Worm (Caenorhabditis elegans) whole organism, L2 larva: ENCODE data around the gene C18E9.7.

Experiments used
- C34F6.9 ChIP-seq: fragments of 150-350 bp; optimal IDR thresholded peaks from 2 replicates; lab custom pipeline; 2014; ENCODE audit warnings: missing biosample characterization, missing genetic modification characterization
- F13H6.1 ChIP-seq: sonication (generic microtip); optimal IDR thresholded peaks from 2 replicates; lab custom pipeline; 2016; ENCODE audit warnings: missing genetic modification characterization, missing compliant biosample characterization
- R02D3.7 ChIP-seq: fragments of 150-350 bp; optimal IDR thresholded peaks from 2 replicates; lab custom pipeline; 2014; ENCODE audit warnings: missing biosample characterization, missing genetic modification characterization
- Y55F3AM.14 ChIP-seq: fragments of 200-800 bp; sonication (Bioruptor generic); optimal IDR thresholded peaks from 2 replicates; lab custom pipeline; 2018; ENCODE audit warnings: mild to moderate bottlenecking, missing genetic modification characterization, missing compliant biosample characterization
- ZK546.5 ChIP-seq: sonication (generic microtip); optimal IDR thresholded peaks from 2 replicates; lab custom pipeline; 2017; ENCODE audit warnings: missing biosample characterization, missing genetic modification characterization
- aly-2 ChIP-seq: fragments of 150-350 bp; optimal IDR thresholded peaks from 2 replicates; lab custom pipeline; 2014; ENCODE audit warnings: missing biosample characterization, missing genetic modification characterization
- ama-1 ChIP-seq: fragments of 150-350 bp; optimal IDR thresholded peaks from 2 replicates; lab custom pipeline; 2018; ENCODE audit warnings: inconsistent platforms
- blmp-1 ChIP-seq: sonication (generic microtip); optimal IDR thresholded peaks from 2 replicates; lab custom pipeline; 2017; ENCODE audit warnings: missing genetic modification characterization, mild to moderate bottlenecking, missing compliant biosample characterization, antibody characterized with exemption, moderate library complexity; ENCODE audit not compliant: insufficient read depth
- ceh-16 ChIP-seq: fragments of 150-350 bp; optimal IDR thresholded peaks from 2 replicates; lab custom pipeline; 2014; ENCODE audit warnings: missing biosample characterization, missing genetic modification characterization
- ceh-82 ChIP-seq: fragments of 150-350 bp; optimal IDR thresholded peaks from 2 replicates; lab custom pipeline; 2014; ENCODE audit warnings: missing biosample characterization, missing genetic modification characterization
- crh-2 ChIP-seq: sonication (generic microtip); optimal IDR thresholded peaks from 2 replicates; lab custom pipeline; 2017; ENCODE audit warnings: missing biosample characterization, missing genetic modification characterization
- egl-27 ChIP-seq: sonication (generic microtip); optimal IDR thresholded peaks from 3 replicates; lab custom pipeline; 2017; ENCODE audit warnings: missing biosample characterization, missing genetic modification reagents, missing genetic modification characterization
- elt-1 ChIP-seq: fragments of 150-350 bp; optimal IDR thresholded peaks from 2 replicates; lab custom pipeline; 2014; ENCODE audit warnings: missing biosample characterization, missing genetic modification characterization
- fos-1 ChIP-seq: fragments of 150-350 bp; optimal IDR thresholded peaks from 2 replicates; lab custom pipeline; 2014; ENCODE audit warnings: missing biosample characterization, missing genetic modification characterization
- lin-39 ChIP-seq: fragments of 150-350 bp; optimal IDR thresholded peaks from 2 replicates; lab custom pipeline; 2014; ENCODE audit warnings: missing biosample characterization, missing genetic modification reagents, missing genetic modification characterization
- lsy-2 ChIP-seq, 2 experiments: fragments of 150-350 bp in 1 of 2; sonication (generic microtip) in 1 of 2; optimal IDR thresholded peaks; 2 replicates each; lab custom pipeline; 2014 to 2017; ENCODE audit warnings: missing biosample characterization in 2 of 2, missing genetic modification characterization in 2 of 2
- mbf-1 ChIP-seq: sonication (generic microtip); optimal IDR thresholded peaks from 2 replicates; lab custom pipeline; 2017; ENCODE audit warnings: missing biosample characterization, missing genetic modification characterization
- nhr-10 ChIP-seq: sonication (generic microtip); optimal IDR thresholded peaks from 2 replicates; lab custom pipeline; 2017; ENCODE audit warnings: missing biosample characterization, missing genetic modification characterization
- nhr-11 ChIP-seq: fragments of 150-350 bp; optimal IDR thresholded peaks from 2 replicates; lab custom pipeline; 2014; ENCODE audit warnings: missing biosample characterization, missing genetic modification characterization
- nhr-129 ChIP-seq: fragments of 150-350 bp; optimal IDR thresholded peaks from 2 replicates; lab custom pipeline; 2014; ENCODE audit warnings: missing biosample characterization, missing genetic modification characterization
- nhr-21 ChIP-seq: fragments of 150-350 bp; optimal IDR thresholded peaks from 2 replicates; lab custom pipeline; 2014; ENCODE audit warnings: missing biosample characterization, missing genetic modification characterization
- nhr-237 ChIP-seq: fragments of 150-350 bp; optimal IDR thresholded peaks from 2 replicates; lab custom pipeline; 2014; ENCODE audit warnings: missing biosample characterization, missing genetic modification characterization
- nhr-77 ChIP-seq: fragments of 150-350 bp; optimal IDR thresholded peaks from 2 replicates; lab custom pipeline; 2014; ENCODE audit warnings: missing biosample characterization, missing genetic modification characterization
- sem-4 ChIP-seq: fragments of 150-350 bp; optimal IDR thresholded peaks from 2 replicates; lab custom pipeline; 2014; ENCODE audit warnings: missing biosample characterization, missing genetic modification reagents, missing genetic modification characterization
- skn-1 ChIP-seq: sonication (generic microtip); optimal IDR thresholded peaks from 2 replicates; lab custom pipeline; 2017; ENCODE audit warnings: missing biosample characterization, missing genetic modification characterization
- sma-3 ChIP-seq: sonication (generic microtip); optimal IDR thresholded peaks from 2 replicates; lab custom pipeline; 2016; ENCODE audit warnings: missing genetic modification reagents, missing genetic modification characterization, missing compliant biosample characterization
- sma-9 ChIP-seq, 2 experiments: fragments of 150-350 bp in 1 of 2; sonication (generic microtip) in 1 of 2; optimal IDR thresholded peaks; 2 replicates each; lab custom pipeline; 2014 to 2016; ENCODE audit warnings: missing genetic modification characterization in 2 of 2, mild to moderate bottlenecking in 1 of 2, missing biosample characterization in 1 of 2, missing compliant biosample characterization in 1 of 2, missing genetic modification reagents in 1 of 2, moderate library complexity in 1 of 2
- unc-39 ChIP-seq: fragments of 150-350 bp; optimal IDR thresholded peaks from 2 replicates; lab custom pipeline; 2014; ENCODE audit warnings: missing biosample characterization, missing genetic modification characterization
- unc-55 ChIP-seq: fragments of 150-350 bp; sonication (generic microtip); optimal IDR thresholded peaks from 3 replicates; lab custom pipeline; 2014; ENCODE audit warnings: missing biosample characterization, missing genetic modification reagents, missing genetic modification characterization
- unc-62 ChIP-seq: fragments of 150-350 bp; optimal IDR thresholded peaks from 2 replicates; lab custom pipeline; 2014; ENCODE audit warnings: missing biosample characterization, missing genetic modification reagents, missing genetic modification characterization
- zag-1 ChIP-seq: fragments of 150-350 bp; optimal IDR thresholded peaks from 2 replicates; lab custom pipeline; 2014; ENCODE audit warnings: missing biosample characterization, missing genetic modification characterization
- ztf-1 ChIP-seq: fragments of 200-800 bp; sonication (Bioruptor generic); conservative IDR thresholded peaks from 2 replicates; pipeline ENCODE4 v1.3.6; 2022; ENCODE audit warnings: missing genetic modification characterization, missing compliant biosample characterization
- ztf-11 ChIP-seq: sonication (generic microtip); optimal IDR thresholded peaks from 2 replicates; lab custom pipeline; 2017; ENCODE audit warnings: missing biosample characterization, missing genetic modification characterization
- ztf-4 ChIP-seq: fragments of 150-350 bp; optimal IDR thresholded peaks from 2 replicates; lab custom pipeline; 2014; ENCODE audit warnings: missing biosample characterization, missing genetic modification characterization

C18E9.7 gene

DNA sequence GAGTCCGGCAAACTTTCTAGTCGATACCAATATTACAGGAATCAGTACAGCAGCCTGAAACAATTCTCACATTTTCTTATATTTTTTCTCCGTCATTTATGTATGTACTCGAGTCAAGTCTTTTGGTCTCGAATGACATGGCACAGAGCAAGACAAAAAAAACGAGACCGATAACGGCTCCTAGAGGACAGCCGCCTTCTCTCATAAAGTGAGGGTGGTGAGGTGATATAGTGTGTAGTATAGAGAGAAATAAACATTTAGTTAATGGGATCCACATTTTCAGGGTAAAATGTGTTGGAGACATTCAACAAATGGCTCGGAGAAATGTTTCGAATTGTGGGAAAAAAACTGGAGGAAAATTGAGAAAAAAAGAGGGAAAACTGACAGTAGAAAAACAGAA, 20.4 kb downstream of the C18E9.7 start (continued):
- no peak for TF ChIP-seq nhr-77 (tag; lab: Kevin White, UChicago)

DNA sequence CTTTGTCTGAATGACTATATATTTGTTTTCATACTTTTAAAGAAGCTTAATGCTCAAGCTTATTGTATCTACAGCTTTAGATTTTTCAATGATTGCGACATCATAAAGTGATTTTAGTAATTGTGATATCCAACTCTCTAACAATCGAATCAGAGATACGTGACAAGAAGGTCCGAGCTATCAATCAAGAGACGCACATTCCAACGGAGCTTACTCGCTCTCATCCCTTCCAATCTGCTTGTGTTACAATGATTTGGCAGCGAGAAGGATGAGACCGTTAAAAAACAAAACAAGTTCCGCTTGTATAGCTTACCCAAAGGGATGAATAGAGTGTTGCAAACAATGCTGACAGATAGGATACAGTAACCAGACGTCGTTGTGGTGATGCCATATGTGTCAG, 21.1 kb downstream of the C18E9.7 start:
- TF ChIP-seq crh-2 (no peak), lin-39 (tag; lab: Kevin White, UChicago) (no peak), nhr-129 (tag; lab: Kevin White, UChicago) (peak; percentile 73), nhr-237 (tag; lab: Kevin White, UChicago) (no peak), ama-1 (peak; percentile 9), sma-9 (GFP tag; optimal IDR thresholded peaks at IDR 0.05; lab: Kevin White, UChicago) (peak; percentile 12), sma-9 (tag; optimal IDR thresholded peaks at IDR 0.05; lab: Kevin White, UChicago) (no peak), R02D3.7 (tag; lab: Kevin White, UChicago) (no peak)

DNA sequence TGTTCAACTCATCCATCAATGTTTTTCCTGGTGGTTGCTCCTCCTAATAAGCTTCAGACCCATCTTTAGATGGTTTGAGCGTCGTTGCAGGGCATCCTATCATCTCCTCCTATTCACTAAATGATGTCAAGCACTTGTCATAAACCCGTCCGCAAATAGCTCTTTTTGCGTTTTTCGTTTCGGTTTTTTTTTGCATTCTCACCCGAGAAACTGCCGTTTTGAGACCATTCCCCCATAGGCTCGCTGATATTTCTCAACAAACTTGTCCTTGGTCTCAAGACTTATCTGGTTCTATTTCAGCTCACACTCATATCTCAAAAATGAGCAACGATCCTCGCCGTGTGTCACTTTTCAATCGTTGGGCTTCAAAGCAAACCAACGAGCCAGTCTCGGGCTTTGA, 22.2 kb downstream of the C18E9.7 start, which contains the start of gene cal-2:
Gene cal-2 (plus strand): TSS at position 301 of the 400 bp plus-strand sequence.
- TF ChIP-seq aly-2: no peak
- no peak for TF ChIP-seq nhr-11 (tag; lab: Kevin White, UChicago)
- TF ChIP-seq elt-1 (tag; lab: Kevin White, UChicago): no peak
- TF ChIP-seq blmp-1 (tag; lab: Kevin White, UChicago): no peak
- TF ChIP-seq F13H6.1 (tag; lab: Kevin White, UChicago): no peak
- TF ChIP-seq crh-2: no peak
- TF ChIP-seq fos-1 (tag; lab: Kevin White, UChicago): no peak
- TF ChIP-seq sem-4 (tag; lab: Kevin White, UChicago): no peak
- no peak for TF ChIP-seq ztf-11 (tag; lab: Kevin White, UChicago)
- TF ChIP-seq ceh-82 (tag; lab: Kevin White, UChicago): no peak
- no peak for TF ChIP-seq unc-39 (tag; lab: Kevin White, UChicago)
- no peak for TF ChIP-seq nhr-77 (tag; lab: Kevin White, UChicago)
- no peak for TF ChIP-seq ZK546.5
- no peak for TF ChIP-seq ama-1
- TF ChIP-seq C34F6.9: no peak
- no peak for TF ChIP-seq unc-62
- no peak for TF ChIP-seq nhr-21 (tag; lab: Kevin White, UChicago)
- no peak for TF ChIP-seq ceh-16 (tag; lab: Kevin White, UChicago)
- TF ChIP-seq nhr-10 (tag; lab: Kevin White, UChicago): no peak
- TF ChIP-seq, all 48 proteins: peak for 0

DNA sequence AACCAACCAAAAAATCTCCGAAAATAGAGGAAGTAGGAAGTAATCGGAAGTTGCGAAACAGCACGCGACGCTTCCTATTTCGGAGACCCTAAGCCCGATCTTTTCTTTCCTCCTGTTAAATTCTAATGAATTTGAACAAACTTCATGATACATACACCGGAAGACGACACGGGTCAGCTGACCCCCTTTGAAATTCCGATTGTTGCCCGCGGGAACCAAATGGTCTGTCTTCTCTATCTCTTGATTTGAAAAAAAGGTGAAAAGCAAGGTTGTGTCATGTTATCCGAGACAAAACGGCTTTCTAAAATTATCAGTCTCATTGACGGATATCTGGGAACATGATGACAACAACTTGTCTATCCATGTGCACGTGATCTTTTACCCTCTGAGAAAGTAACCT, 23.5 kb downstream of the C18E9.7 start:
- TF ChIP-seq C34F6.9 (peak; percentile 22), nhr-237 (tag; lab: Kevin White, UChicago) (no peak), ama-1 (peak; percentile 4), unc-55 (GFP tag; lab: Kevin White, UChicago) (no peak), ztf-1 (GFP tag; lab: Robert Waterston, UW) (no peak), mbf-1 (tag; lab: Kevin White, UChicago) (no peak), F13H6.1 (tag; lab: Kevin White, UChicago) (peak; percentile 65), nhr-129 (tag; lab: Kevin White, UChicago) (peak; percentile 77), ztf-4 (no peak), lin-39 (tag; lab: Kevin White, UChicago) (no peak), lsy-2 (tag; optimal IDR thresholded peaks at IDR 0.05; lab: Kevin White, UChicago) (peak in 1 of 2 experiments; percentile 20), sma-9 (GFP tag; optimal IDR thresholded peaks at IDR 0.05; lab: Kevin White, UChicago) (peak; percentile 61), sma-9 (tag; optimal IDR thresholded peaks at IDR 0.05; lab: Kevin White, UChicago) (no peak)

DNA sequence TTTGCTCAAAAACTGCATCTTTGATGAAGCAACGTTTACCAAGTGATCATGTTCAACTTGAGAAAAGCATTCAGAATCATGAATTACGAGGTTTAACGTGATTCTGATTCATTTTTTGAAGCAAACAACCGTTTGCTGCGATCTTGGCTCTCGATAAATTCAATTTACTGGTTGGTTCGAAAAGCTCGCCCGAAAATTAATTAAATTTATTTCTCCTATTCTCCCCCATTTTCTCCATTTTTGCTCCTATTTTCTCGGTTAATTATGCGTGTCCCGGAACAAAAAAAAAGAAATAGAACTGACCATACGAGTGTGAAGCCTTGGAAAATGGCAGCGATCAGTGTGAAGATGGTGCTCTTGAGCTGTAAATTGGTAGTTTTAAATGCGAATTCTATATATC, 25.7 kb downstream of the C18E9.7 start:
- no peak for TF ChIP-seq sma-3
- no peak for TF ChIP-seq nhr-129 (tag; lab: Kevin White, UChicago)
- no peak for TF ChIP-seq F13H6.1 (tag; lab: Kevin White, UChicago)
- no peak for TF ChIP-seq ceh-82 (tag; lab: Kevin White, UChicago)
- TF ChIP-seq egl-27 (tag; lab: Kevin White, UChicago): no peak
- no peak for TF ChIP-seq aly-2
- no peak for TF ChIP-seq ama-1
- TF ChIP-seq sem-4 (tag; lab: Kevin White, UChicago): no peak
- no peak for TF ChIP-seq Y55F3AM.14 (GFP tag; lab: Kevin White, UChicago)
- TF ChIP-seq zag-1 (tag; lab: Kevin White, UChicago): no peak
- TF ChIP-seq nhr-237 (tag; lab: Kevin White, UChicago): no peak
- no peak for TF ChIP-seq skn-1 (tag; lab: Kevin White, UChicago)
- no peak for TF ChIP-seq lsy-2 (tag; optimal IDR thresholded peaks at IDR 0.05; lab: Kevin White, UChicago)
